Fruit fly (Drosophila melanogaster): Measurements from ENCODE around the gene Trx2.
A peak's percentile ranks its signal among the peaks of the same experiment; 100 is the strongest.

Gene Trx2

DNA sequence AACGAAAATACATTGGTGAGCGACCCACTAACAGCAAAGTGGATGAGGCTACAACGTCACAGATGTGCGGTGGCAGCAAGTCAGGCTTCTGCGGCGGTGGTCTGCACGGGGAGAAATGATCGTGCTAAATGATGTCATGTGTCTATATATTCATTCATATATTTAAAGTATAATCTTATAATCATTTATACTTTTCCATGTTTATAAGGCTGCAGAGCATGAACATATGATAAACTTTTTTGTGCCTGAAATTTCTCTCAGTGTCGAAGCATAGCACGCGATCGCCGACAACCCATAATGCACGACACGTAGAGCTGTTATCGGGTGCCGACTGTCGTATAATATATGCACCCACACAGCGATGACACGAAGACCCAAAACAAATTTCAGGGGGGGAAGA, 14.6 kb upstream of the Trx2 start (continued):
- TF ChIP-seq GATAe (GFP tag; conservative IDR thresholded peaks at IDR 0.05) (no peak), ken (GFP tag; IDR thresholded peaks at IDR 0.05) (peak; percentile 69), CG15011 (GFP tag; optimal IDR thresholded peaks at IDR 0.05) (no peak), pzg (GFP tag; optimal IDR thresholded peaks at IDR 0.05) (no peak), fru (optimal IDR thresholded peaks at IDR 0.05) (no peak), kni (GFP tag; optimal IDR thresholded peaks at IDR 0.05) (no peak), CG4360 (GFP tag; IDR thresholded peaks at IDR 0.05) (peak; percentile 66), CG4820 (GFP tag; optimal IDR thresholded peaks at IDR 0.05) (peak; percentile 71), C15 (GFP tag; IDR thresholded peaks at IDR 0.05) (no peak), bowl (GFP tag; IDR thresholded peaks at IDR 0.05) (no peak), CG4282 (GFP tag; optimal IDR thresholded peaks at IDR 0.05) (no peak), abd-A (tag; optimal IDR thresholded peaks at IDR 0.05) (no peak), da (GFP tag; optimal IDR thresholded peaks at IDR 0.05) (no peak), CG11695 (GFP tag; IDR thresholded peaks at IDR 0.05) (peak; percentile 58; the same call in 2 of the 3 replicates), Sox102F (GFP tag; optimal IDR thresholded peaks at IDR 0.05) (peak; percentile 65), CG3838 (GFP tag; optimal IDR thresholded peaks at IDR 0.05) (no peak), CG14014 (GFP tag; IDR thresholded peaks at IDR 0.05) (0 out of 2 replicates have a peak, but pooled peaks have one; percentile 41), wor (GFP tag; IDR thresholded peaks at IDR 0.05) (peak; percentile 48; the same call in 1 of the 2 replicates), gro (GFP tag; optimal IDR thresholded peaks at IDR 0.05) (no peak), row (GFP tag; IDR thresholded peaks at IDR 0.05) (peak; percentile 82), CG12236 (GFP tag; optimal IDR thresholded peaks at IDR 0.05) (no peak), CG11398 (GFP tag; optimal IDR thresholded peaks at IDR 0.05) (no peak), tll (GFP tag; optimal IDR thresholded peaks at IDR 0.05) (peak in 1 of 2 experiments; percentile 21), Elba2 (GFP tag; optimal IDR thresholded peaks at IDR 0.05) (no peak), tx (GFP tag; optimal IDR thresholded peaks at IDR 0.05) (no peak), tna (GFP tag; IDR thresholded peaks at IDR 0.05; ENCODE audit: partially characterized antibody) (no peak), NC2α (GFP tag; optimal IDR thresholded peaks at IDR 0.05) (no peak), CoRest (tag; optimal IDR thresholded peaks at IDR 0.05) (peak; percentile 63), CG18476 (GFP tag; optimal IDR thresholded peaks at IDR 0.05) (no peak), Doc2 (GFP tag; IDR thresholded peaks at IDR 0.05) (no peak), NK7.1 (GFP tag; optimal IDR thresholded peaks at IDR 0.05) (no peak), CG12104 (GFP tag; optimal IDR thresholded peaks at IDR 0.05) (no peak), bsh (GFP tag; optimal IDR thresholded peaks at IDR 0.05) (peak in 1 of 2 experiments; percentile 76), Dad (GFP tag; optimal IDR thresholded peaks at IDR 0.05) (no peak), E2f1 (GFP tag; IDR thresholded peaks at IDR 0.05) (peak; percentile 65), CG1603 (tag; optimal IDR thresholded peaks at IDR 0.05) (peak; percentile 78), CG13123 (GFP tag; optimal IDR thresholded peaks at IDR 0.05) (no peak), CrebB (tag; optimal IDR thresholded peaks at IDR 0.05) (no peak), Scr (GFP tag; IDR thresholded peaks at IDR 0.05; ENCODE audit: partially characterized antibody) (no peak), rib (GFP tag; IDR thresholded peaks at IDR 0.05) (no peak), CG2129 (GFP tag; IDR thresholded peaks at IDR 0.05; ENCODE audit: partially characterized antibody) (no peak), CG10147 (GFP tag; optimal IDR thresholded peaks at IDR 0.05) (no peak), jing (GFP tag; optimal IDR thresholded peaks at IDR 0.05) (peak; percentile 40), sens (GFP tag) (peak; percentile 92), CG31441 (GFP tag; IDR thresholded peaks at IDR 0.05) (peak; percentile 69), caup (GFP tag; optimal IDR thresholded peaks at IDR 0.05; ENCODE audit: severe bottlenecking) (no peak), Max (GFP tag; optimal IDR thresholded peaks at IDR 0.05) (peak; percentile 29), Optix (GFP tag; IDR thresholded peaks at IDR 0.05) (peak; percentile 79), CG9932 (GFP tag; IDR thresholded peaks at IDR 0.05) (no peak), gcm2 (GFP tag; optimal IDR thresholded peaks at IDR 0.05) (peak; percentile 17), CG2116 (GFP tag; optimal IDR thresholded peaks at IDR 0.05) (peak; percentile 11), dm (GFP tag; optimal IDR thresholded peaks at IDR 0.05) (no peak)
